Fruit fly (Drosophila melanogaster): ENCODE measurements around the gene CG42233.

- TF ChIP-seq CG8478 (optimal IDR thresholded peaks at IDR 0.05) (no peak), CTCF (optimal IDR thresholded peaks at IDR 0.05) (no peak)
Observed at dm6 chr3R:31822462-31822861, 17.4 kb upstream of the CG42233 start.

Measured in S2 (cell line).